Fruit fly (Drosophila melanogaster) whole organism: ENCODE data around the gene DIP-epsilon.

ENCODE experiments used
- CG8478 ChIP-seq: fragments of >200 bp; optimal IDR thresholded peaks from 2 replicates; lab custom pipeline; 2018; ENCODE audit warnings: inconsistent platforms
- Dll ChIP-seq: fragments of >200 bp; optimal IDR thresholded peaks from 2 replicates; lab custom pipeline; 2017
- EcR ChIP-seq, 2 experiments: fragments of >200 bp; optimal IDR thresholded peaks; 2 replicates each; lab custom pipeline; 2017; ENCODE audit warnings: missing biosample characterization in 2 of 2, missing genetic modification characterization in 2 of 2, missing genetic modification reagents in 2 of 2
- psq ChIP-seq: fragments of >200 bp; optimal IDR thresholded peaks from 2 replicates; lab custom pipeline; 2017
- usp ChIP-seq: fragments of >200 bp; optimal IDR thresholded peaks from 2 replicates; lab custom pipeline; 2017; ENCODE audit warnings: missing biosample characterization, missing genetic modification characterization, mixed read lengths

dm6 chr2L:6387068-6387467, 24.1 kb downstream of the DIP-epsilon start:
- TF ChIP-seq usp (GFP tag; lab: Kevin White, UChicago) (no peak), EcR (GFP tag; optimal IDR thresholded peaks at IDR 0.05; lab: Kevin White, UChicago) (no peak), Dll (lab: Kevin White, UChicago) (no peak), CG8478 (no peak), psq (lab: Kevin White, UChicago) (no peak)
